Fruit fly (Drosophila melanogaster): ENCODE measurements around the gene CG15254.

The CG15254 gene

DNA sequence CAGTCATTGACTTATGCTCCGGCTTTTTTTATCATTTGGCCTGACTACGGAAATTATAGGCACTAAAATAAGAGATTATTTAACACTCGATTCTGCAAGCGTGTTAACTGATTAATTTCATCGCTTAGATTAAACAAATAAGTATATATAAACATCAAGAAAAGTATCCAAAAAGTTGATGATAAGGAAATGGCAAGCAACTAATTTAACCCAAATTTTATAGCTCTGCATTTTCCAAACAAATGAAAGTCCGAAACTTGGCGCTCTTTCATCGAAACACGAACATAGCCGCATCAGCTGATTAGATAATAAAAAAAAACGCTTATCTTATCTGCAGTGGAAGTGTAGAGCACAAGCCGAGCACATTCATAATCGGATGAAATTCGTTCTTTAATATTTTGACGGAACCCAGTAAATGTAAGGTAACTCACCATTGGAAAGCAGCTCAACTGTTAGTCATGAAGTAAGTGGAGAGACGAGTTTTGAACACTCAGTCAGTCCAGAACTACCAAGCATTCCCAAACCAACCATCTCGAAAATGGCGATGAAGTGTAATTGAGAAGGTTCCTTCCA, 15.1 kb upstream of the CG15254 start, which contains the start of gene CG18480:
Gene CG18480, plus strand, starts transcription at position 407 of the 573 bp plus-strand sequence.
- TF ChIP-seq pan (optimal IDR thresholded peaks at IDR 0.05) (no peak), Hr83 (GFP tag; optimal IDR thresholded peaks at IDR 0.05; ENCODE audit: poor library complexity, severe bottlenecking) (peak; percentile 35), h (GFP tag; optimal IDR thresholded peaks at IDR 0.05) (peak; percentile 79), Vsx2 (GFP tag; optimal IDR thresholded peaks at IDR 0.05; ENCODE audit: partially characterized antibody) (no peak), dsf (GFP tag; optimal IDR thresholded peaks at IDR 0.05; ENCODE audit: borderline replicate concordance) (no peak), lola (GFP tag; optimal IDR thresholded peaks at IDR 0.05) (no peak), sage (GFP tag; optimal IDR thresholded peaks at IDR 0.05) (no peak), dmrt93B (GFP tag; optimal IDR thresholded peaks at IDR 0.05) (peak; percentile 6), psq (GFP tag; optimal IDR thresholded peaks at IDR 0.05) (no peak), woc (GFP tag; optimal IDR thresholded peaks at IDR 0.05) (peak; percentile 48), ey (GFP tag; optimal IDR thresholded peaks at IDR 0.05) (peak; percentile 68), Hnf4 (GFP tag; optimal IDR thresholded peaks at IDR 0.05) (peak; percentile 57), tai (GFP tag; optimal IDR thresholded peaks at IDR 0.05) (peak; percentile 16), br (GFP tag; optimal IDR thresholded peaks at IDR 0.05) (peak; percentile 66), fru (GFP tag; optimal IDR thresholded peaks at IDR 0.05) (peak; percentile 74), OdsH (GFP tag; optimal IDR thresholded peaks at IDR 0.05) (peak; percentile 59), Rel (GFP tag; optimal IDR thresholded peaks at IDR 0.05) (no peak), Rel (tag; optimal IDR thresholded peaks at IDR 0.05) (no peak), HLH106 (tag; optimal IDR thresholded peaks at IDR 0.05) (peak; percentile 54), Dfd (GFP tag; optimal IDR thresholded peaks at IDR 0.05) (no peak), Dif (GFP tag; optimal IDR thresholded peaks at IDR 0.05; ENCODE audit: partially characterized antibody) (no peak), brk (GFP tag; optimal IDR thresholded peaks at IDR 0.05) (peak; percentile 58), jim (GFP tag; optimal IDR thresholded peaks at IDR 0.05) (no peak), sv (GFP tag; optimal IDR thresholded peaks at IDR 0.05) (no peak), rgr (GFP tag; optimal IDR thresholded peaks at IDR 0.05) (peak; percentile 76), Mio (GFP tag; optimal IDR thresholded peaks at IDR 0.05) (no peak), foxo (GFP tag; optimal IDR thresholded peaks at IDR 0.05) (peak in 1 of 2 experiments; percentile 82), Sp1 (GFP tag; optimal IDR thresholded peaks at IDR 0.05) (peak; percentile 48), Hr78 (GFP tag; optimal IDR thresholded peaks at IDR 0.05) (no peak), Jra (GFP tag; optimal IDR thresholded peaks at IDR 0.05) (peak; percentile 64), N (GFP tag; optimal IDR thresholded peaks at IDR 0.05) (no peak), CG32264 (GFP tag; optimal IDR thresholded peaks at IDR 0.05) (no peak), Myc (optimal IDR thresholded peaks at IDR 0.05) (no peak), dl (GFP tag; optimal IDR thresholded peaks at IDR 0.05; ENCODE audit: insufficient read depth in 1 of 2, partially characterized antibody in 2 of 2) (no peak), Abd-B (GFP tag; optimal IDR thresholded peaks at IDR 0.05) (no peak), usp (GFP tag; optimal IDR thresholded peaks at IDR 0.05) (no peak), CrebA (GFP tag; optimal IDR thresholded peaks at IDR 0.05; ENCODE audit: borderline replicate concordance) (no peak), GATAd (GFP tag; optimal IDR thresholded peaks at IDR 0.05) (no peak), CG9705 (GFP tag; optimal IDR thresholded peaks at IDR 0.05) (no peak)

DNA sequence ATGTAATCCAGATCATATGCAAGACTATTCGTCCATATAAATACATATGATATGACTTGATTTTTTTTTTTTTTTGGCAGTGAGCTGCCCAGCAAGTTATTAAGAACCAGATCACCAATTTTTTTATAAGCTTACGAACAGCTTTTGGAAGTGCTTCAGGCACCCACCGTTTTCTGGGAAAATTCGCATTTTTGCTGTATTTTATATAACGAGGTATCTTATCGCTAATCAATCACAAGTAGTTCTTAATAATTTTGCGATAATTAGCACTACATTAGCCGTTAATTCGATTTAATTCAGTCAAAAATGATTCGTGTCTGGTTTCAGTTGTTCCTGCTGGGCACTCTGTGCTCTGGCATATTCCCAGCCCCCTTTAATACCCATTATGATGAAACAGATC, 13.8 kb upstream of the CG15254 start, which contains the start of gene CG7631:
Gene CG7631, plus strand, starts transcription at position 301 of the 400 bp plus-strand sequence.
- TF ChIP-seq sage (GFP tag; optimal IDR thresholded peaks at IDR 0.05): no peak
- TF ChIP-seq ey (GFP tag; optimal IDR thresholded peaks at IDR 0.05): no peak
- no peak for TF ChIP-seq fru (GFP tag; optimal IDR thresholded peaks at IDR 0.05)
- no peak for TF ChIP-seq jim (GFP tag; optimal IDR thresholded peaks at IDR 0.05)
- no peak for TF ChIP-seq Dif (GFP tag; optimal IDR thresholded peaks at IDR 0.05; ENCODE audit: partially characterized antibody)
- no peak for TF ChIP-seq Myc (optimal IDR thresholded peaks at IDR 0.05)
- no peak for TF ChIP-seq Hr83 (GFP tag; optimal IDR thresholded peaks at IDR 0.05; ENCODE audit: poor library complexity, severe bottlenecking)
- TF ChIP-seq CG9705 (GFP tag; optimal IDR thresholded peaks at IDR 0.05): no peak
- no peak for TF ChIP-seq woc (GFP tag; optimal IDR thresholded peaks at IDR 0.05)
- TF ChIP-seq Vsx2 (GFP tag; optimal IDR thresholded peaks at IDR 0.05; ENCODE audit: partially characterized antibody): no peak
